Worm (Caenorhabditis elegans) whole organism, L3 larva: ENCODE results near the gene exc-5.

Experiments used
- R02D3.7 ChIP-seq: fragments of 150-350 bp; optimal IDR thresholded peaks from 2 replicates; lab custom pipeline; 2014; ENCODE audit warnings: missing biosample characterization, missing genetic modification characterization
- aly-2 ChIP-seq: fragments of 150-350 bp; optimal IDR thresholded peaks from 2 replicates; lab custom pipeline; 2014; ENCODE audit warnings: missing biosample characterization, missing genetic modification characterization
- ama-1 ChIP-seq: fragments of 150-350 bp; optimal IDR thresholded peaks from 2 replicates; lab custom pipeline; 2018
- ceh-28 ChIP-seq: fragments of 150-350 bp; optimal IDR thresholded peaks from 2 replicates; lab custom pipeline; 2014; ENCODE audit warnings: missing biosample characterization, missing genetic modification reagents, missing genetic modification characterization
- ceh-82 ChIP-seq: fragments of 150-350 bp; optimal IDR thresholded peaks from 2 replicates; lab custom pipeline; 2014; ENCODE audit warnings: missing biosample characterization, missing genetic modification characterization
- ceh-9 ChIP-seq: sonication (generic microtip); optimal IDR thresholded peaks from 2 replicates; lab custom pipeline; 2018; ENCODE audit warnings: missing biosample characterization, missing genetic modification characterization
- daf-12 ChIP-seq: fragments of 150-350 bp; optimal IDR thresholded peaks from 2 replicates; lab custom pipeline; 2014; ENCODE audit warnings: missing biosample characterization, missing genetic modification reagents, missing genetic modification characterization
- egl-27 ChIP-seq: sonication (generic microtip); optimal IDR thresholded peaks from 4 replicates; lab custom pipeline; 2017; ENCODE audit warnings: missing biosample characterization, missing genetic modification reagents, missing genetic modification characterization
- egl-5 ChIP-seq: fragments of 150-350 bp; optimal IDR thresholded peaks from 2 replicates; lab custom pipeline; 2017; ENCODE audit warnings: missing biosample characterization, missing genetic modification reagents, missing genetic modification characterization, inconsistent platforms
- elt-1 ChIP-seq: fragments of 150-350 bp; optimal IDR thresholded peaks from 2 replicates; lab custom pipeline; 2014; ENCODE audit warnings: missing biosample characterization, missing genetic modification characterization
- elt-3 ChIP-seq, 3 experiments: fragments of 150-350 bp in 1 of 3; sonication (generic microtip) in 2 of 3; optimal IDR thresholded peaks; 2 replicates in 2 of 3; 4 replicates in 1 of 3; lab custom pipeline; 2014 to 2017; ENCODE audit warnings: missing biosample characterization in 3 of 3, missing genetic modification characterization in 3 of 3
- fkh-10 ChIP-seq: sonication (generic microtip); optimal IDR thresholded peaks from 2 replicates; lab custom pipeline; 2017; ENCODE audit warnings: missing biosample characterization, missing genetic modification reagents, missing genetic modification characterization
- fos-1 ChIP-seq: fragments of 150-350 bp; optimal IDR thresholded peaks from 2 replicates; lab custom pipeline; 2014; ENCODE audit warnings: missing biosample characterization, missing genetic modification characterization
- hmg-11 ChIP-seq: sonication (generic microtip); optimal IDR thresholded peaks from 2 replicates; lab custom pipeline; 2016; ENCODE audit warnings: missing genetic modification characterization, missing compliant biosample characterization
- lin-15B ChIP-seq: fragments of 150-350 bp; optimal IDR thresholded peaks from 2 replicates; lab custom pipeline; 2014; ENCODE audit warnings: missing biosample characterization, missing genetic modification characterization
- mdl-1 ChIP-seq: fragments of 150-350 bp; optimal IDR thresholded peaks from 2 replicates; lab custom pipeline; 2014; ENCODE audit warnings: missing biosample characterization, missing genetic modification characterization
- mml-1 ChIP-seq: fragments of 150-350 bp; sonication (generic microtip); optimal IDR thresholded peaks from 3 replicates; lab custom pipeline; 2014; ENCODE audit warnings: missing biosample characterization, missing genetic modification characterization
- nfya-1 ChIP-seq: sonication (generic microtip); optimal IDR thresholded peaks from 2 replicates; lab custom pipeline; 2017; ENCODE audit warnings: missing genetic modification characterization, mild to moderate bottlenecking, missing compliant biosample characterization, antibody characterized with exemption, moderate library complexity; ENCODE audit not compliant: insufficient read depth
- nhr-11 ChIP-seq: fragments of 150-350 bp; optimal IDR thresholded peaks from 2 replicates; lab custom pipeline; 2014; ENCODE audit warnings: missing biosample characterization, missing genetic modification characterization
- nhr-12 ChIP-seq: fragments of 150-350 bp; optimal IDR thresholded peaks from 2 replicates; lab custom pipeline; 2014; ENCODE audit warnings: missing biosample characterization, missing genetic modification characterization
- nhr-23 ChIP-seq: fragments of 150-350 bp; optimal IDR thresholded peaks from 2 replicates; lab custom pipeline; 2014; ENCODE audit warnings: missing biosample characterization, missing genetic modification reagents, missing genetic modification characterization
- nhr-25 ChIP-seq: sonication (generic microtip); optimal IDR thresholded peaks from 2 replicates; lab custom pipeline; 2017; ENCODE audit warnings: missing biosample characterization, missing genetic modification characterization
- nhr-28 ChIP-seq: fragments of 150-350 bp; optimal IDR thresholded peaks from 2 replicates; lab custom pipeline; 2014; ENCODE audit warnings: missing biosample characterization, missing genetic modification characterization
- nhr-43 ChIP-seq: sonication (generic microtip); optimal IDR thresholded peaks from 2 replicates; lab custom pipeline; 2016; ENCODE audit warnings: mild to moderate bottlenecking, missing genetic modification characterization, missing compliant biosample characterization; ENCODE audit not compliant: poor library complexity, severe bottlenecking
- nhr-67 ChIP-seq: fragments of 150-350 bp; optimal IDR thresholded peaks from 2 replicates; lab custom pipeline; 2014; ENCODE audit warnings: missing biosample characterization, missing genetic modification characterization
- nhr-77 ChIP-seq: fragments of 150-350 bp; optimal IDR thresholded peaks from 2 replicates; lab custom pipeline; 2014; ENCODE audit warnings: missing biosample characterization, missing genetic modification characterization
- snpc-4 ChIP-seq: fragments of 150-350 bp; optimal IDR thresholded peaks from 2 replicates; lab custom pipeline; 2014; ENCODE audit warnings: missing biosample characterization, missing genetic modification characterization
- tbx-2 ChIP-seq: sonication (generic microtip); optimal IDR thresholded peaks from 2 replicates; lab custom pipeline; 2016; ENCODE audit warnings: mild to moderate bottlenecking, missing genetic modification characterization, missing compliant biosample characterization
- unc-39 ChIP-seq: sonication (generic microtip); optimal IDR thresholded peaks from 4 replicates; lab custom pipeline; 2017; ENCODE audit warnings: missing biosample characterization, missing genetic modification characterization
- unc-62 ChIP-seq: fragments of 150-350 bp; sonication (generic microtip); optimal IDR thresholded peaks from 4 replicates; lab custom pipeline; 2014; ENCODE audit warnings: missing biosample characterization, missing genetic modification reagents, missing genetic modification characterization
- zag-1 ChIP-seq: fragments of 150-350 bp; optimal IDR thresholded peaks from 2 replicates; lab custom pipeline; 2014; ENCODE audit warnings: missing biosample characterization, missing genetic modification characterization
- ztf-11 ChIP-seq: fragments of 150-350 bp; optimal IDR thresholded peaks from 2 replicates; lab custom pipeline; 2014; ENCODE audit warnings: missing biosample characterization, missing genetic modification characterization
- ztf-4 ChIP-seq: fragments of 150-350 bp; optimal IDR thresholded peaks from 2 replicates; lab custom pipeline; 2014; ENCODE audit warnings: missing biosample characterization, missing genetic modification characterization

Gene exc-5

DNA sequence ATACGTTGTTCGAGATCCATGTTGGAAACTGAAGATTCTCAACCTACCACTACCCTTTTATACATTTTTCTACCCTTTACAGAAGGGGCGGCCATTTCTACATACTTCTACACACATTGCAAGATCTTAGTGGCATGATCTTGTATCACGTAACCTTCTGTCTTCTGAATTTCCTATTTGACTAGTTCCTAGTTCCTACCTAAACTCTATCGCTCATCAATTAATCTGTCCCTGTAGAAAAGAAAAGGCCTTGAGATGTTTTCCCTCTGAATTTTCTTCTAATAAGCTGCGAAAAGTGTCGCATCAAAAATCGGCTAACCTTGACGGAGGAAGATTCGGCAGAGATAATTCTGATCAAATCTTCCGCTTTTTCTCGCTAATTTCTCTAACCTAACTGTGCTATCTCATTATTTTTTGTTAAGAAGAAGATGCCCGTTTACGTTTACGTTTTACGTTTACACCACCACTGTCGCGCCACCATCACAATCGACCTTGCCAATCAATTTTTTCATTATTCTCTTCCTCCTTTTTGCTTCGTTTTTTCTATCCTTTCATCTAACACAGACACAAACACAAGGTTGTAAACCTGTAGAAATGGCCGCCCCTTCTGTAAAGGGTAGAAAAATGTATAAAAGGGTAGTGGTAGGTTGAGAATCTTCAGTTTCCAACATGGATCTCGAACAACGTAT is 10.8 kb upstream of the exc-5 start, which contains the start of the genes col-117 and col-3:
Gene col-117, minus strand, starts transcription at position 51 of the 689 bp plus-strand sequence.
Gene col-3, plus strand, starts transcription at position 639 of the 689 bp plus-strand sequence.
- TF ChIP-seq nhr-43 (peak; percentile 16), unc-39 (tag; lab: Kevin White, UChicago) (no peak), elt-1 (tag; lab: Kevin White, UChicago) (peak; percentile 83), nhr-25 (tag; lab: Kevin White, UChicago) (peak; percentile 86), nhr-11 (tag; lab: Kevin White, UChicago) (no peak), nhr-23 (tag; lab: Kevin White, UChicago) (peak; percentile 29)

DNA sequence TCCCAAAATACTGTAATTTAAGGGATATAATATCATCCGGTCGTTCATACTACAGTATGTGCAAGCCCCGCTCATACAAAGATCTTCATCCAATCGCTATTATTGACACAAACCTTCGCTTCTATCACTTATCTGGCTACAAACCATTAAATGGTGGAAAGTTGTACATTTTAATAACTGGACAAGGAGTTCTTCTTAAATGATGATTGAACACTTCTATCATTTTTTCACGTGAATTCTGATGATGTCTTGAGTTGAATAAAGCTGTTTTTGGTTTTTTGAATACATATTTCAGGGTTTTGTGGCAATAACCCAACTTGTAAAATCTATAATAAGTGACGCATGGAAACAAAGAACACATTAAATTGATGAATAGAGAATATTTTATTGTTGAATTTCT is 9.1 kb upstream of the exc-5 start:
- peak; percentile 63 for TF ChIP-seq nhr-43
- peak in 1 of 3 experiments; percentile 64 for TF ChIP-seq elt-3 (tag; optimal IDR thresholded peaks at IDR 0.05; lab: Kevin White, UChicago)
- no peak for TF ChIP-seq nhr-28 (tag; lab: Kevin White, UChicago)
- no peak for TF ChIP-seq snpc-4 (tag; lab: Kevin White, UChicago)
- TF ChIP-seq nhr-25 (tag; lab: Kevin White, UChicago): peak; percentile 79
- TF ChIP-seq ztf-4 (tag; lab: Kevin White, UChicago): no peak
- TF ChIP-seq ceh-82 (tag; lab: Kevin White, UChicago): no peak
- peak; percentile 23 for TF ChIP-seq ceh-28
- TF ChIP-seq hmg-11: no peak
- TF ChIP-seq ceh-9 (tag; lab: Kevin White, UChicago): no peak
- no peak for TF ChIP-seq unc-62 (GFP tag; lab: Kevin White, UChicago)
- TF ChIP-seq elt-1 (tag; lab: Kevin White, UChicago): peak; percentile 1
- peak; percentile 0 for TF ChIP-seq nhr-23 (tag; lab: Kevin White, UChicago)
- TF ChIP-seq nfya-1: peak; percentile 20
- TF ChIP-seq egl-5: no peak
- TF ChIP-seq R02D3.7 (tag; lab: Kevin White, UChicago): peak; percentile 45

DNA sequence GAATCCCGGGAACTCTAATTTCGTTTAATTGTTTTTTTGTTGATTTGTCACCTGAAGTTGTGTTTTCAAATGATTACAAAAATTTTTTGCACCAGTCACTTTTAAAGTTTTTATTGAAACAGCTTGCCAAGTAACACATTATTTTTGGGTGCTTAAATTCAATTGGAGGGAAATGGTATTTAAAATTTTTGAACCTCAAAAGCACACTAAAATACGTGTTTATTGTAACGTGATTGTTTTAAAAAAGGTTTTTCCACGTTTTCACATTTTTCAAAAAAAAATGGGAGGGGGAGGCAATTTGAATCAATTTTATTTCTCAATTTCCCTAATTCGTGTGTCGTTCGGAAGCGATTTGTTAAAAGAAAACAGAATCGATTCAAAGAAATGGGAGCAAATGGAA is 7.7 kb upstream of the exc-5 start, which contains the start of gene T28C6.5:
Gene T28C6.5, plus strand, starts transcription at position 301 of the 400 bp plus-strand sequence.
- TF ChIP-seq mml-1 (tag; lab: Kevin White, UChicago): no peak
- no peak for TF ChIP-seq aly-2
- TF ChIP-seq nhr-28 (tag; lab: Kevin White, UChicago): no peak
- no peak for TF ChIP-seq nhr-12 (tag; lab: Kevin White, UChicago)
- TF ChIP-seq ztf-11 (tag; lab: Kevin White, UChicago): no peak
- no peak for TF ChIP-seq zag-1
- TF ChIP-seq ceh-82 (tag; lab: Kevin White, UChicago): no peak
- no peak for TF ChIP-seq egl-27 (tag; lab: Kevin White, UChicago)
- TF ChIP-seq fkh-10 (GFP tag; lab: Kevin White, UChicago): no peak
- TF ChIP-seq lin-15B (tag; lab: Kevin White, UChicago): no peak
- TF ChIP-seq elt-3 (tag; optimal IDR thresholded peaks at IDR 0.05; lab: Kevin White, UChicago): no peak
- TF ChIP-seq nhr-77: no peak

DNA sequence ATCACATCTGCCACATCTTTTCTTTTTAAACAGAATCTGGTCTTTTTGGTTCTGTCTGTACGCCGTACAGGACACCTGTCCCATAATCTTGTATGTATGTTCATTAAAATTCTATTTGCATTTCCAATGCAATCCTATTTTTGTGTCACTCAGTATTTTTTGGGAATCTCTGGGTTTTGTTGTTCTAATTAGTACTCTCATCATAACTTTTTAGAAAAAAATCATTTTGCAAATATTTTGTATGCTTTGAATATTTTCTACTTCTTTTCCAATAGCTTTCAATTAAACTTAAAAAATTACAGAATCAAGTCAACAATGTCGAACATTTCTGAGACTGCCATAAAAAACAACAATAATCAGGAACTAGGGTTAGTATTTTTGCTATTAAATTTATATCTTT is 6.6 kb upstream of the exc-5 start, which contains the start of gene T28C6.3:
Gene T28C6.3, plus strand, starts transcription at position 301 of the 400 bp plus-strand sequence.
- TF ChIP-seq nhr-25 (tag; lab: Kevin White, UChicago) (no peak), nhr-67 (tag; lab: Kevin White, UChicago) (no peak), ama-1 (lab: Kevin White, UChicago) (no peak), zag-1 (no peak), mdl-1 (tag; lab: Kevin White, UChicago) (no peak), daf-12 (tag; lab: Kevin White, UChicago) (no peak), egl-5 (no peak), fos-1 (tag; lab: Kevin White, UChicago) (no peak), fkh-10 (GFP tag; lab: Kevin White, UChicago) (no peak), ceh-28 (no peak), elt-1 (tag; lab: Kevin White, UChicago) (no peak), tbx-2 (tag; lab: Kevin White, UChicago) (no peak)
- TF ChIP-seq, all 47 proteins: peak for 0

DNA sequence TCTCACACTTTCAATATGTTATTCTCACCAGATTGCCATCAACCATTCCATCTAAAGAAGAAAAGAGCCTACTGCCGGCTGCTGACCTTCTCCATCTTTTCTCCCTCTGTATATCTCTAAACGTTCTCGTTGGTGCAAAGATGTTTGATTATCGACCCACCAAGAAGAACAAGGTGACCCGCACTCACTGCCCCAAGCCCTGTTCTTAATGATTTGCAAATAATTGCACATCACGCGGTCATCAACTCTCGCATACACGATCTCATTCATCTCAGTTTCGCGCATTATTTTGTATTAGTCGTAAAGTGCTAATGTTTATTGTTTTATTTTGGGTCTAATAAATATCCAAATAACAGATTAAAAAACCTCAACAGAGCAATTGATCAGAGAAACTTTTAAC is 6.0 kb upstream of the exc-5 start:
- TF ChIP-seq nhr-25 (tag; lab: Kevin White, UChicago) (no peak), ztf-11 (tag; lab: Kevin White, UChicago) (no peak)
